Fruit fly (Drosophila melanogaster): Measurements from ENCODE around the gene Pax.

The Pax gene

DNA sequence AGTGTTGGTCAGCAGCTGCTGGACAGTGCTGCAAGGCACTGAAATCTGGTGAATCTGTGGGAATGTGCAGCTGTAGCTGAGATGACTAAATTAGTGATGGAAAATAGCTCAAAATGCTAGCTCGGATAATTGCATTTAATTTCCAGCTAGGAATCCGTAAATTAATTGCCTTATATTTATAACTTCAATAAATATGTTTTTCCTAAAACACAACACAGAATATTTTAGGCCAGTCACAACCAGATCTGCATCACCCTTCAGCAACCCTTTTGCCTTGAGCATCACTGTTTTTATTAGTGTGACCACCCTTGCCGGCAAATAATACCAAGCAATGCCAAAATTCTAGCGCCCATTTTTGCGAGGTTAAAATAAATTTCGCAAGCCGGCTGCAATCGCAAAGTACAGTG lies 18.3 kb upstream of the Pax start, which contains the start of gene Hs2st:
Hs2st (minus strand) TSS at position 17 of the 407 bp plus-strand sequence.
- TF ChIP-seq CG17801 (GFP tag; optimal IDR thresholded peaks at IDR 0.05; ENCODE audit: partially characterized antibody): peak; percentile 89

dm6 chr2L:19442627-19443026 lies 16.2 kb upstream of the Pax start, which contains the start of gene CG10237:
Gene CG10237 (minus strand): TSS chr2L:19442727.
- no peak for TF ChIP-seq CG17801 (GFP tag; optimal IDR thresholded peaks at IDR 0.05; ENCODE audit: partially characterized antibody)

DNA sequence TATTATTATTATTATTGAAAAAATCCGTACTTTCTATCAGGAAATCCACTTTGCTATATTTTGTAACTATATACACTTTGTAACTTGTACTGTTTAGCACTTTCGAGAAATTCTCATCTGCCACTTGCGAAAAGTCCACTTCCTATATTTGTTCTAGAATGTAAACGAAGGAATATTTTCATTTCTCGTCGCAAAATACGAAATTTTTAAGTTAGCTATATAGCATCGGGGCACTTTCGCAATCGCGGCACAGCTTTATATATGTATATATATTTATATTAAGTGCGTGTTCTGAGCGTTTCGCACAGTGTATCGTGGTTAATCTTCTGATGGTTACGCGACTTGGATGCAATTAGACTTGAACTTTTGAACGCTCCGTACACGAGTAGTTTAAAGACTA lies 15.4 kb upstream of the Pax start, which contains the start of gene RanGAP:
RanGAP (plus strand) TSS at position 169 of the 400 bp plus-strand sequence.
- no peak for TF ChIP-seq CG17801 (GFP tag; optimal IDR thresholded peaks at IDR 0.05; ENCODE audit: partially characterized antibody)

DNA sequence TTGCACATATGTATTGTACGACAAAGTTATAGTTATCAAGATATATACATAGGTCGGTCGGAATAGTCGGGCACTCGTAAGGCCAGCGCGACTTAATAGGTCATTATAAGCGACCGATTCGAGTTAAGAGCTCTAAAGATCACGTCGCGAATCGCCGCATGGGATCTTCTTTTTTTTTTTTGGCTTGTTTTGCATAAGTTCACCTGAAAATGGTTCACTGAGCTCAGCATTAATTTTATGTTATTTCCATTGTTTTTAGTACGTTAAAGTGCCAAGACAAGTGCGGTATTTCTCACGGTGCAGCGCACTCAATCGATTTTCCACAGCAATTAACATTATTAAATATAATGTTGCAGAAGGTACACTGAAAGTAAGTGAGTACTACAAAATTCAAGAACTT lies 14.9 kb upstream of the Pax start:
- TF ChIP-seq CG17801 (GFP tag; optimal IDR thresholded peaks at IDR 0.05; ENCODE audit: partially characterized antibody): no peak

dm6 chr2L:19440732-19441131 lies 14.3 kb upstream of the Pax start:
- TF ChIP-seq CG17801 (GFP tag; optimal IDR thresholded peaks at IDR 0.05; ENCODE audit: partially characterized antibody): no peak

- no peak for TF ChIP-seq CG17801 (GFP tag; optimal IDR thresholded peaks at IDR 0.05; ENCODE audit: partially characterized antibody)
Measured at dm6 chr2L:19440285-19440684, 13.9 kb upstream of the Pax start.

dm6 chr2L:19439598-19440230 lies 13.3 kb upstream of the Pax start:
- no peak for TF ChIP-seq CG17801 (GFP tag; optimal IDR thresholded peaks at IDR 0.05; ENCODE audit: partially characterized antibody)

DNA sequence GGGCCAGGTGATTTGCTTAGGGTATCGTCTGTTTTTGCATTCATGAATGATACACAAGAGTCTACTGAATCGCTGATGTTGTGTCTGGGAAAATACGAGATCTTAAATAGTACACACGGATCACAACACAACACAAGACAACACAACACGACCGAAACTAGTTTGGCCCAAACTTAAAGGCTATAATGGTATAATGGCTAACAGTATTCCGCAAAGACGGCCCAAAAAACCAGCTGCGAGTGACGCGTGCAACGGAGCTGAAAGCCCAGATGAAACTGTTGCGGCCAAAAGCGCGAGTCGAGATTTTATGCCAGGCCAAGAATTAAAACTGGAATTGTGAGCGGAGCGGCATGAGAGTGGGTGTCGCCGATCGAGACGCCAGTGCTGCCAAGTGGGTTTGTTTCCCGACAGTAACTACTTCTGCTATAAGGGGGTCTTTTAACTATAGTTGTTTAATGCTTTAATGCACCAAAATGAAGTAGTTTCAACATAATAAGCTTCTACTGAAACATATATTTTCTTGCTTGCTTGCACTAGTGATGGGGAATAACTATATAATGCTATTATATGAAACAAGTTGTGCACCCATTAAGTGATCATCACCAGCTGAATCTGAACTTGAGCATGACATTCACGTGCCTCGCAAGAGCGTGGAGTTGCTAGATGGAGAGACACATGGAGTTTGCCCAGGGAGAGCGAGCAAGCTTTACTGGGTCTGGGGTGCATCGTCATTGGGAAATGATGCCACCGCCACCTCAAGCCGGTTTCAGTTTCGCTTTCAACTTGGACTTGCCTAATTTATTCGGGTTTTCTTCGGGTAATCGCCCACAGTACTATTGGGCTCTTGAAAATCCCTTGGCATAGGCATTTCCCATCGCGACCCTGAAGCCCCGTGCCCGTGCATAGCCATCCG lies 12.5 kb upstream of the Pax start:
- no peak for TF ChIP-seq CG17801 (GFP tag; optimal IDR thresholded peaks at IDR 0.05; ENCODE audit: partially characterized antibody)

dm6 chr2L:19434260-19434659 lies 7.9 kb upstream of the Pax start:
- TF ChIP-seq CG17801 (GFP tag; optimal IDR thresholded peaks at IDR 0.05; ENCODE audit: partially characterized antibody): peak; percentile 12

DNA sequence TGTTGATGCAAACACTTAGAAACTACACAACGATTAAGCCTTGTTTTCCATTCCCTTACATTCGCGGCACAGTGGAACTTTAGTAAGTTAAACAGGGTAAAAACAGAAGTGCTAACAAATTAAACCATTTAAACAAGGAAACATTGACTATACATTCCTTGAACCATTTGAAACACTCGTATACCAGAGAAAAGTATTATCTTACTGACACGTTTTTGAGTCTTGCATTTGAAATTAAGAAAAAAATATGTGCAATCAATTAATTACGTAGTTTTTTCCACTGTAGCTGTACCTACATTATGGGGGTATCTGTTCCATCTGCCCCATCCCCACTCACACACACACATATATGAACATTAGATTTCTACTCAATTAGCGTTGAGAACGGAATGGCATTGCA lies 6.9 kb upstream of the Pax start:
- TF ChIP-seq CG17801 (GFP tag; optimal IDR thresholded peaks at IDR 0.05; ENCODE audit: partially characterized antibody): peak; percentile 25

- TF ChIP-seq CG17801 (GFP tag; optimal IDR thresholded peaks at IDR 0.05; ENCODE audit: partially characterized antibody): peak; percentile 65
Measured at dm6 chr2L:19432424-19433015, 6.1 kb upstream of the Pax start, which contains the start of gene Rab9. Gene Rab9 (plus strand): TSS chr2L:19432574.

- TF ChIP-seq CG17801 (GFP tag; optimal IDR thresholded peaks at IDR 0.05; ENCODE audit: partially characterized antibody): no peak
Measured at dm6 chr2L:19430343-19430742, 3.9 kb upstream of the Pax start, which contains the start of gene RtcB. Gene RtcB (plus strand): TSS chr2L:19430643.

- no peak for TF ChIP-seq CG17801 (GFP tag; optimal IDR thresholded peaks at IDR 0.05; ENCODE audit: partially characterized antibody)
Measured at dm6 chr2L:19429731-19430130, 3.3 kb upstream of the Pax start.

DNA sequence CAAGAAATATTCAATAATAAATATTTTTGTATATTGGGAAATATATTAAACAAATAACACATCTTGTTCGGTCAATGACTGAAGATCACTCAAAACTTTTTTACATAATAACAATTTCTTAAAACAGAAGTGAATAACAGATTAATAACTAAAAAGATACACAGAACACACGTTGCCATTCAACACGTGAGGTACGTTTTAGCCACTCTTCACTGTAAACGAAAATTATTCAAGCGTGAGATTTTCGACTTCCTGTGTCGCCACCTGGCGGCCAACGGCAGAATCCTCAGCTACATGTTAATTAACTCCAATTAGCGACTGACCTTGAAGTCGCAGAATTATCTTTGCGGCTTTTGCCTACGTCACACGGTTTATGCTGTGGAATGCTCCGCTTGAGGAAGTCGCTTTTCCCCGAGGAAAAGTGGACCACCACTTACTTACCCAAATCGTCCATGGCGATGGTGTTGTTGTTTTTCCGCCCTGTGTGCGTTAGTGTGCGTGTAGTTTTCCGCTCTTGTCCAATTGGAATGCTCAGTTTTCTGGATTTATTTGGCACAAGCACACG lies 549 bp downstream of the Pax start:
- peak; percentile 22 for TF ChIP-seq CG17801 (GFP tag; optimal IDR thresholded peaks at IDR 0.05; ENCODE audit: partially characterized antibody)

DNA sequence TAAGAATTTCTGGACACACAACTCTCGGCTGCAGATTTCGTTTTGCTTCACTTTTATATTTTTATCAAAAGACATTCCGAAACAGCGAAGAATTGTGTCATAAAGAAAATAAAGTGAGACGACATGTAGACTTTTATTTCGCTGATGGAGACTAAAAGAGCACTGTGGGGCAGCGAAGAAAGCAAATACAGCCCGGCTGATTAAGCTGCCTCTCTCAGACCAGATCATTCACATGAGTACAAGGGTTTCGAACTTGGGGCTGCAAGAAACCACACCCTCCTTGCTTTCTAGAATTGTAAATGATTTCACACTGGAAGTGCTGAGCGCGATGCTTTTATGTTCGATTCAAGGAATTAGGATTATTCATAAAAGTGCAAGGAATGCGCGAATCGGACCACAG lies 1.3 kb downstream of the Pax start:
- peak; percentile 14 for TF ChIP-seq CG17801 (GFP tag; optimal IDR thresholded peaks at IDR 0.05; ENCODE audit: partially characterized antibody)

Measured in ovary, adult (tissue).